Fruit fly (Drosophila melanogaster) whole organism, embryonic: ENCODE data around the gene amos.

Source experiments
- Bdp1 ChIP-seq: fragments of 200-800 bp; sonication (Bioruptor generic); optimal IDR thresholded peaks from 3 replicates; lab custom pipeline; 2016; ENCODE audit warnings: missing biosample characterization, missing genetic modification characterization
- C15 ChIP-seq: fragments of 200-800 bp; sonication (Bioruptor generic); IDR thresholded peaks from 3 replicates; pipeline ENCODE4 v1.3.6; 2022; ENCODE audit warnings: missing biosample characterization, missing genetic modification characterization
- CG10431 ChIP-seq: fragments of 200-800 bp; sonication (Bioruptor generic); optimal IDR thresholded peaks from 3 replicates; lab custom pipeline; 2018; ENCODE audit warnings: missing biosample characterization, mild to moderate bottlenecking, missing genetic modification characterization
- CG10462 ChIP-seq: fragments of 200-800 bp; sonication (Bioruptor generic); optimal IDR thresholded peaks from 2 replicates; lab custom pipeline; 2016; ENCODE audit warnings: missing biosample characterization, missing genetic modification characterization
- CG10979 ChIP-seq: fragments of 200-800 bp; sonication (Bioruptor generic); optimal IDR thresholded peaks from 2 replicates; lab custom pipeline; 2018; ENCODE audit warnings: missing biosample characterization, mild to moderate bottlenecking, missing genetic modification characterization, moderate library complexity
- CG14710 ChIP-seq: fragments of 200-800 bp; sonication (Bioruptor generic); optimal IDR thresholded peaks from 3 replicates; lab custom pipeline; 2019; ENCODE audit warnings: missing biosample characterization, mild to moderate bottlenecking, missing genetic modification characterization, moderate library complexity
- CG17802 ChIP-seq: fragments of 200-800 bp; sonication (Bioruptor generic); optimal IDR thresholded peaks from 2 replicates; lab custom pipeline; 2018; ENCODE audit warnings: missing biosample characterization, mild to moderate bottlenecking, missing genetic modification characterization, moderate library complexity
- CG2120 ChIP-seq: fragments of 200-800 bp; sonication (Bioruptor generic); optimal IDR thresholded peaks from 3 replicates; lab custom pipeline; 2016; ENCODE audit warnings: missing biosample characterization, missing genetic modification characterization
- CG3407 ChIP-seq: fragments of 200-800 bp; sonication (Bioruptor generic); optimal IDR thresholded peaks from 2 replicates; lab custom pipeline; 2018; ENCODE audit warnings: missing biosample characterization, mild to moderate bottlenecking, missing genetic modification characterization
- CG42726 ChIP-seq: fragments of 200-800 bp; sonication (Bioruptor generic); IDR thresholded peaks from 2 replicates; pipeline ENCODE4 v1.3.6; 2022; ENCODE audit warnings: missing biosample characterization, missing genetic modification characterization; ENCODE audit not compliant: partially characterized antibody
- CG4854 ChIP-seq: fragments of 200-800 bp; sonication (Bioruptor generic); optimal IDR thresholded peaks from 2 replicates; lab custom pipeline; 2016; ENCODE audit warnings: missing biosample characterization, missing genetic modification characterization, inconsistent platforms
- CG9609 ChIP-seq: fragments of 200-800 bp; sonication (Bioruptor generic); optimal IDR thresholded peaks from 3 replicates; lab custom pipeline; 2016; ENCODE audit warnings: missing biosample characterization, missing genetic modification characterization
- CTCF ChIP-seq: fragments of 200-800 bp; sonication (Bioruptor generic); optimal IDR thresholded peaks from 2 replicates; lab custom pipeline; 2017; ENCODE audit warnings: missing biosample characterization, mild to moderate bottlenecking, missing genetic modification characterization, moderate library complexity
- Chrac-16 ChIP-seq: fragments of 200-800 bp; sonication (Bioruptor generic); optimal IDR thresholded peaks from 3 replicates; lab custom pipeline; 2016; ENCODE audit warnings: missing biosample characterization, missing genetic modification characterization
- Dfd ChIP-seq, 2 experiments: fragments of >200 bp; optimal IDR thresholded peaks; 2 replicates each; lab custom pipeline; 2017; ENCODE audit warnings: missing biosample characterization in 2 of 2, missing genetic modification characterization in 2 of 2
- Dip3 ChIP-seq: fragments of 200-800 bp; sonication (Bioruptor generic); optimal IDR thresholded peaks from 3 replicates; lab custom pipeline; 2016; ENCODE audit warnings: missing biosample characterization, missing genetic modification characterization
- Gug ChIP-seq: fragments of 200-800 bp; sonication (Bioruptor generic); IDR thresholded peaks from 4 replicates; pipeline ENCODE4 v1.3.6; 2022; ENCODE audit warnings: missing biosample characterization, missing genetic modification characterization
- HLH3B ChIP-seq: fragments of 200-800 bp; sonication (Bioruptor generic); IDR thresholded peaks from 2 replicates; pipeline ENCODE4 v1.3.6; 2022; ENCODE audit warnings: missing biosample characterization, missing genetic modification characterization
- Hand ChIP-seq: fragments of 200-800 bp; sonication (Bioruptor generic); optimal IDR thresholded peaks from 2 replicates; lab custom pipeline; 2017; ENCODE audit warnings: mild to moderate bottlenecking, missing biosample characterization, missing genetic modification reagents, missing genetic modification characterization
- Mes4 ChIP-seq: fragments of 200-800 bp; sonication (Bioruptor generic); optimal IDR thresholded peaks from 2 replicates; lab custom pipeline; 2016; ENCODE audit warnings: missing biosample characterization, missing genetic modification characterization
- Pdp1 ChIP-seq, 2 experiments: fragments of 200-800 bp; sonication (Bioruptor generic); optimal IDR thresholded peaks; 3 replicates each; lab custom pipeline; 2016; ENCODE audit warnings: missing biosample characterization in 2 of 2, missing genetic modification characterization in 2 of 2, mild to moderate bottlenecking in 1 of 2, moderate library complexity in 1 of 2
- Spps ChIP-seq: fragments of 200-800 bp; sonication (Bioruptor generic); optimal IDR thresholded peaks from 2 replicates; lab custom pipeline; 2018; ENCODE audit warnings: missing biosample characterization, mild to moderate bottlenecking, missing genetic modification characterization
- TFAM ChIP-seq: fragments of 200-800 bp; sonication (Bioruptor generic); optimal IDR thresholded peaks from 2 replicates; lab custom pipeline; 2017; ENCODE audit warnings: missing biosample characterization, missing genetic modification characterization, inconsistent platforms
- Trl ChIP-seq, 3 experiments: fragments of >200 bp in 2 of 3; fragments of 200-800 bp in 1 of 3; sonication (Bioruptor generic) in 1 of 3; optimal IDR thresholded peaks; 2 replicates in 1 of 3; 3 replicates in 2 of 3; lab custom pipeline; 2016 to 2017; ENCODE audit warnings: missing biosample characterization in 1 of 3, missing genetic modification characterization in 1 of 3
- al ChIP-seq: fragments of 200-800 bp; sonication (Bioruptor generic); IDR thresholded peaks from 2 replicates; pipeline ENCODE4 v1.3.6; 2022; ENCODE audit warnings: missing biosample characterization, missing genetic modification characterization
- btn ChIP-seq: fragments of 200-800 bp; sonication (Bioruptor generic); optimal IDR thresholded peaks from 2 replicates; lab custom pipeline; 2016; ENCODE audit warnings: missing biosample characterization, missing genetic modification characterization
- caup ChIP-seq: fragments of 200-800 bp; sonication (Bioruptor generic); optimal IDR thresholded peaks from 3 replicates; lab custom pipeline; 2017; ENCODE audit warnings: missing biosample characterization, mild to moderate bottlenecking, missing genetic modification characterization, moderate library complexity; ENCODE audit not compliant: severe bottlenecking
- chinmo ChIP-seq: fragments of 200-800 bp; sonication (Bioruptor generic); IDR thresholded peaks from 4 replicates; pipeline ENCODE4 v1.3.6; 2022; ENCODE audit warnings: missing biosample characterization, missing genetic modification characterization; ENCODE audit not compliant: partially characterized antibody
- dan ChIP-seq: fragments of 200-800 bp; sonication (Bioruptor generic); IDR thresholded peaks from 2 replicates; pipeline ENCODE4 v1.3.6; 2022; ENCODE audit warnings: missing biosample characterization, missing genetic modification characterization
- exex ChIP-seq: fragments of 200-800 bp; sonication (Bioruptor generic); optimal IDR thresholded peaks from 4 replicates; lab custom pipeline; 2018; ENCODE audit warnings: missing biosample characterization, mild to moderate bottlenecking, missing genetic modification characterization, moderate library complexity
- gem ChIP-seq: fragments of 200-800 bp; sonication (Bioruptor generic); optimal IDR thresholded peaks from 2 replicates; lab custom pipeline; 2019; ENCODE audit warnings: missing biosample characterization, mild to moderate bottlenecking, missing genetic modification characterization, moderate library complexity
- gsb ChIP-seq: fragments of 200-800 bp; sonication (Bioruptor generic); IDR thresholded peaks from 2 replicates; pipeline ENCODE4 v1.3.6; 2022; ENCODE audit warnings: missing biosample characterization, missing genetic modification characterization
- gsb-n ChIP-seq: fragments of 200-800 bp; sonication (Bioruptor generic); optimal IDR thresholded peaks from 3 replicates; lab custom pipeline; 2018; ENCODE audit warnings: missing biosample characterization, mild to moderate bottlenecking, missing genetic modification characterization
- ham ChIP-seq: fragments of 200-800 bp; sonication (Bioruptor generic); IDR thresholded peaks from 2 replicates; pipeline ENCODE4 v1.3.6; 2022; ENCODE audit warnings: missing biosample characterization, missing genetic modification characterization
- lilli ChIP-seq: fragments of 200-800 bp; sonication (Bioruptor generic); optimal IDR thresholded peaks from 3 replicates; lab custom pipeline; 2016; ENCODE audit warnings: missing biosample characterization, missing genetic modification characterization
- org-1 ChIP-seq: fragments of 200-800 bp; sonication (Bioruptor generic); optimal IDR thresholded peaks from 2 replicates; lab custom pipeline; 2017; ENCODE audit warnings: missing biosample characterization, missing genetic modification characterization
- otp ChIP-seq: fragments of 200-800 bp; sonication (Bioruptor generic); IDR thresholded peaks from 3 replicates; pipeline ENCODE4, ENCODE4 v1.3.6; 2022; ENCODE audit warnings: missing biosample characterization, missing genetic modification characterization
- prd ChIP-seq, 3 experiments: fragments of >200 bp in 2 of 3; fragments of 200-800 bp in 1 of 3; sonication (Bioruptor generic) in 1 of 3; optimal IDR thresholded peaks in 2 of 3; IDR thresholded peaks in 1 of 3; 2 replicates in 2 of 3; 3 replicates in 1 of 3; pipeline versions ENCODE4 v1.3.6 to Lab custom; 2017 to 2022; ENCODE audit warnings: missing biosample characterization in 1 of 3, missing genetic modification characterization in 1 of 3
- run ChIP-seq: fragments of 200-800 bp; sonication (Bioruptor generic); optimal IDR thresholded peaks from 3 replicates; lab custom pipeline; 2018; ENCODE audit warnings: missing biosample characterization, mild to moderate bottlenecking, missing genetic modification characterization
- shn ChIP-seq: fragments of 200-800 bp; sonication (Bioruptor generic); optimal IDR thresholded peaks from 3 replicates; lab custom pipeline; 2016; ENCODE audit warnings: missing biosample characterization, missing genetic modification characterization
- slp2 ChIP-seq: fragments of 200-800 bp; sonication (Bioruptor generic); optimal IDR thresholded peaks from 2 replicates; lab custom pipeline; 2016; ENCODE audit warnings: missing biosample characterization, missing genetic modification characterization
- sna ChIP-seq: fragments of 200-800 bp; sonication (Bioruptor generic); IDR thresholded peaks from 2 replicates; pipeline ENCODE4 v1.3.6; 2022; ENCODE audit warnings: missing biosample characterization, missing genetic modification characterization; ENCODE audit not compliant: partially characterized antibody
- sob ChIP-seq: fragments of 200-800 bp; sonication (Bioruptor generic); IDR thresholded peaks from 2 replicates; pipeline ENCODE4 v1.3.6; 2022; ENCODE audit warnings: missing biosample characterization, missing genetic modification characterization
- sug ChIP-seq: fragments of 200-800 bp; optimal IDR thresholded peaks from 2 replicates; lab custom pipeline; 2019; ENCODE audit warnings: missing biosample characterization, mild to moderate bottlenecking, missing genetic modification characterization, moderate library complexity
- tna ChIP-seq: fragments of 200-800 bp; sonication (Bioruptor generic); IDR thresholded peaks from 2 replicates; pipeline ENCODE4 v1.3.6; 2022; ENCODE audit warnings: missing biosample characterization, missing genetic modification characterization; ENCODE audit not compliant: partially characterized antibody
- tup ChIP-seq: fragments of 200-800 bp; sonication (Bioruptor generic); optimal IDR thresholded peaks from 2 replicates; lab custom pipeline; 2016; ENCODE audit warnings: missing biosample characterization, mild to moderate bottlenecking, missing genetic modification characterization, moderate library complexity
- tx ChIP-seq: fragments of 200-800 bp; sonication (Bioruptor generic); optimal IDR thresholded peaks from 2 replicates; lab custom pipeline; 2016; ENCODE audit warnings: missing biosample characterization, missing genetic modification characterization
- unc-4 ChIP-seq: fragments of 200-800 bp; sonication (Bioruptor generic); IDR thresholded peaks from 2 replicates; pipeline ENCODE4 v1.3.6; 2022; ENCODE audit warnings: missing biosample characterization, missing genetic modification characterization; ENCODE audit not compliant: partially characterized antibody
- yki ChIP-seq: fragments of >200 bp; optimal IDR thresholded peaks from 3 replicates; lab custom pipeline; 2018
- zfh2 ChIP-seq: fragments of 200-800 bp; sonication (Bioruptor generic); optimal IDR thresholded peaks from 2 replicates; lab custom pipeline; 2016; ENCODE audit warnings: missing biosample characterization, missing genetic modification characterization

The amos gene

DNA sequence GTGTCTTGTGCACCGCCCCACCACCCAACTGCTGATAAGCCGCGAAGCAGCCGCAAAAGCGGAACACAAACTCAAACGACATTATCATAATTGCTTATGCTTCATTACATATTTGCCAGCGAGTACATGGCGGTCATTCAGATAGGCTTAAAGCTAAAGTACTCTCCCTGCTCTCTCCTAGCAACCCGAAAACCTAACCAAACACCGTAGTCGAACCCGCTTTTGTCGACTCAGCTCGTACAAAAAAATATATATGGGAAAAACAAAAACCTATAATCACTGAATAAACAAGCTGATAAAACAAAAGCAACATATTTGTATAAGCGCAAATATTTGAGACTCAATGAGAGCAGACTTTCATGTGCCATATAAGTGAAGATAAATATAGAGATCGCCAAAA, 30.3 kb upstream of the amos start:
- peak; percentile 56 for TF ChIP-seq CG9609 (GFP tag; lab: Kevin White, UChicago)
- no peak for TF ChIP-seq Gug (GFP tag; lab: Robert Waterston, UW)
- TF ChIP-seq CG3407 (GFP tag; lab: Kevin White, UChicago), result peak; percentile 92
- no peak for TF ChIP-seq sna (GFP tag; lab: Robert Waterston, UW)
- peak; percentile 10 for TF ChIP-seq Chrac-16 (GFP tag; lab: Kevin White, UChicago)
- TF ChIP-seq gsb-n, result peak; percentile 91
- peak; percentile 53 for TF ChIP-seq CTCF (GFP tag; lab: Kevin White, UChicago)
- TF ChIP-seq C15 (GFP tag; lab: Robert Waterston, UW), result peak; percentile 56; the same call in 1 of the 3 replicates
- peak; percentile 84 for TF ChIP-seq run (tag; lab: Kevin White, UChicago)
- TF ChIP-seq Trl (optimal IDR thresholded peaks at IDR 0.05; lab: Kevin White, UChicago), result peak in 1 of 2 experiments; percentile 0
- TF ChIP-seq Trl (GFP tag; optimal IDR thresholded peaks at IDR 0.05; lab: Kevin White, UChicago), result peak; percentile 85
- TF ChIP-seq chinmo, result no peak
- peak; percentile 47 for TF ChIP-seq tup
- peak; percentile 85 for TF ChIP-seq Hand (GFP tag; lab: Kevin White, UChicago)
- TF ChIP-seq al (GFP tag; lab: Robert Waterston, UW), result 0 out of 2 replicates have a peak, but pooled peaks have one; percentile 10
- TF ChIP-seq btn (GFP tag; lab: Kevin White, UChicago), result peak; percentile 65
- peak; percentile 92 for TF ChIP-seq org-1 (GFP tag; lab: Kevin White, UChicago)
- TF ChIP-seq gsb (GFP tag; lab: Robert Waterston, UW), result peak; percentile 51
- TF ChIP-seq caup (GFP tag; lab: Kevin White, UChicago), result peak; percentile 92
- TF ChIP-seq CG14710 (tag; lab: Kevin White, UChicago), result peak; percentile 56
- TF ChIP-seq Dip3 (GFP tag; lab: Kevin White, UChicago), result peak; percentile 54
- no peak for TF ChIP-seq CG10979 (tag; lab: Kevin White, UChicago)
- TF ChIP-seq Spps, result peak; percentile 34
- peak; percentile 80 for TF ChIP-seq CG2120
- TF ChIP-seq Dfd (GFP tag; optimal IDR thresholded peaks at IDR 0.05; lab: Kevin White, UChicago), result no peak
- TF ChIP-seq exex (tag; lab: Kevin White, UChicago), result peak; percentile 71
- no peak for TF ChIP-seq CG42726 (GFP tag; lab: Robert Waterston, UW)
- peak; percentile 74 for TF ChIP-seq sug
- TF ChIP-seq Mes4 (GFP tag; lab: Kevin White, UChicago), result peak; percentile 91
- peak; percentile 90 for TF ChIP-seq CG4854 (GFP tag; lab: Kevin White, UChicago)
- TF ChIP-seq CG10462 (GFP tag; lab: Kevin White, UChicago), result peak; percentile 78
- TF ChIP-seq unc-4, result no peak
- TF ChIP-seq otp (GFP tag; lab: Robert Waterston, UW), result peak; percentile 85
- peak; percentile 75; the same call in 1 of the 2 replicates for TF ChIP-seq HLH3B (GFP tag; lab: Robert Waterston, UW)
- peak; percentile 66 for TF ChIP-seq slp2 (GFP tag; lab: Kevin White, UChicago)
- TF ChIP-seq Pdp1 (GFP tag; optimal IDR thresholded peaks at IDR 0.05; lab: Kevin White, UChicago), result peak; percentile 69 to 79
- TF ChIP-seq dan (GFP tag; lab: Robert Waterston, UW), result no peak
- peak; percentile 66 for TF ChIP-seq CG10431 (GFP tag; lab: Kevin White, UChicago)
- peak; percentile 11 for TF ChIP-seq TFAM
- TF ChIP-seq tx (GFP tag; lab: Kevin White, UChicago), result peak; percentile 32
- TF ChIP-seq CG17802 (tag; lab: Kevin White, UChicago), result no peak
- TF ChIP-seq lilli, result peak; percentile 69
- TF ChIP-seq gem (tag; lab: Kevin White, UChicago), result peak; percentile 83
- peak; percentile 31; the same call in 1 of the 2 replicates for TF ChIP-seq ham (GFP tag; lab: Robert Waterston, UW)
- peak; percentile 87 for TF ChIP-seq sob (GFP tag; lab: Robert Waterston, UW)
- no peak for TF ChIP-seq yki
- TF ChIP-seq zfh2 (GFP tag; lab: Kevin White, UChicago), result no peak
- peak; percentile 68 for TF ChIP-seq shn (GFP tag; lab: Kevin White, UChicago)
- peak; percentile 82 for TF ChIP-seq Bdp1
- no peak for TF ChIP-seq tna (GFP tag; lab: Robert Waterston, UW)
- no peak for TF ChIP-seq prd (optimal IDR thresholded peaks at IDR 0.05; lab: Kevin White, UChicago)
- peak; percentile 47; the same call in 2 of the 3 replicates for TF ChIP-seq prd (GFP tag; IDR thresholded peaks at IDR 0.05; lab: Robert Waterston, UW)
